Fruit fly (Drosophila melanogaster) whole organism, adult: Measurements from ENCODE around the gene mRpL4.

ENCODE experiments used
- CG1620 ChIP-seq: fragments of 200-800 bp; sonication (Bioruptor generic); optimal IDR thresholded peaks from 2 replicates; lab custom pipeline; 2016; ENCODE audit warnings: missing biosample characterization, missing genetic modification characterization
- CG5204 ChIP-seq: fragments of 200-800 bp; sonication (Bioruptor generic); optimal IDR thresholded peaks from 2 replicates; lab custom pipeline; 2016; ENCODE audit warnings: missing biosample characterization, missing genetic modification characterization
- bab1 ChIP-seq: fragments of 200-800 bp; sonication (Bioruptor generic); optimal IDR thresholded peaks from 3 replicates; lab custom pipeline; 2019; ENCODE audit warnings: missing biosample characterization, mild to moderate bottlenecking, missing genetic modification characterization, moderate library complexity
- cic ChIP-seq: fragments of 200-800 bp; sonication (Bioruptor generic); optimal IDR thresholded peaks from 2 replicates; lab custom pipeline; 2017; ENCODE audit warnings: missing biosample characterization, mild to moderate bottlenecking, missing genetic modification characterization, moderate library complexity
- cnc ChIP-seq, 2 experiments: fragments of >200 bp; optimal IDR thresholded peaks; 2 replicates each; lab custom pipeline; 2017

DNA sequence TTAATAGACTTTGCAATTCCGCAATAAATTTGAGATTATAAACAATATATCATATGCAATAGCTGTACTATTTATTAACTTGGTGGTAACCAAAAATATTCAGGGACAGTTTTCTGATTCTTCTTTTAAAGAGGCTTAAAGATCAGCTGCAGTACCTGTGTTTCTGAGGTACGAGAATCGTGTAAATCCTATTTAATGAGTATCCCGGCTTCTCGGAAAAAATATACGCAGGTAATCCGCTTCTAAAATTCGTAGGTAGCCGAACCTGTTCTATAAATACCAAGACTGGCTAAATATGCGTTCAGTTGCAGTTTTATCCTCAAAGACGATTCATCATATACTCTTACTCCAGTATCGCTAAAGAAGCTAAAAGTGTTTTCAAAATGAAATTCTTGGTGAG lies 693 bp upstream of the mRpL4 start, which contains the start of gene CG4440:
- TF ChIP-seq CG5204 (GFP tag; lab: Kevin White, UChicago) = no peak
- TF ChIP-seq cnc (optimal IDR thresholded peaks at IDR 0.05; lab: Kevin White, UChicago) = no peak
- TF ChIP-seq cic = no peak
- TF ChIP-seq CG1620 = no peak
- no peak for TF ChIP-seq bab1 (GFP tag; lab: Kevin White, UChicago)
